Worm (Caenorhabditis elegans) whole organism, late embryonic: ENCODE data around the gene M163.11.

Experiments
- C08G9.2 ChIP-seq: sonication (generic microtip); optimal IDR thresholded peaks from 2 replicates; lab custom pipeline; 2016; ENCODE audit warnings: mild to moderate bottlenecking, missing genetic modification characterization, moderate library complexity, missing compliant biosample characterization
- C38D4.7 ChIP-seq: fragments of 200-800 bp; sonication (Bioruptor generic); optimal IDR thresholded peaks from 2 replicates; lab custom pipeline; 2018; ENCODE audit warnings: mild to moderate bottlenecking, missing genetic modification characterization, moderate library complexity, missing compliant biosample characterization
- F13H6.1 ChIP-seq: sonication (generic microtip); optimal IDR thresholded peaks from 2 replicates; lab custom pipeline; 2016; ENCODE audit warnings: missing genetic modification characterization, missing compliant biosample characterization
- K02D7.2 ChIP-seq: sonication (generic microtip); optimal IDR thresholded peaks from 2 replicates; lab custom pipeline; 2017; ENCODE audit warnings: mild to moderate bottlenecking, missing genetic modification characterization, missing compliant biosample characterization
- K09A11.1 ChIP-seq: sonication (generic microtip); optimal IDR thresholded peaks from 2 replicates; lab custom pipeline; 2017; ENCODE audit warnings: antibody characterized with exemption, mild to moderate bottlenecking, missing genetic modification characterization, missing compliant biosample characterization; ENCODE audit not compliant: insufficient read depth
- T23F11.4 ChIP-seq: fragments of 200-800 bp; sonication (Bioruptor generic); optimal IDR thresholded peaks from 2 replicates; lab custom pipeline; 2018; ENCODE audit warnings: mild to moderate bottlenecking, missing genetic modification characterization, missing compliant biosample characterization
- Y22D7AL.16 ChIP-seq: sonication (generic microtip); optimal IDR thresholded peaks from 2 replicates; lab custom pipeline; 2016; ENCODE audit warnings: missing genetic modification characterization, missing compliant biosample characterization
- ama-1 ChIP-seq: fragments of 150-350 bp; optimal IDR thresholded peaks from 2 replicates; lab custom pipeline; 2014
- ceh-18 ChIP-seq: sonication (generic microtip); optimal IDR thresholded peaks from 2 replicates; lab custom pipeline; 2016; ENCODE audit warnings: missing genetic modification characterization, missing compliant biosample characterization
- ceh-2 ChIP-seq: sonication (generic microtip); optimal IDR thresholded peaks from 2 replicates; lab custom pipeline; 2016; ENCODE audit warnings: missing genotype, missing genetic modification characterization, missing compliant biosample characterization
- ceh-22 ChIP-seq: sonication (generic microtip); optimal IDR thresholded peaks from 2 replicates; lab custom pipeline; 2017; ENCODE audit warnings: missing biosample characterization, missing genetic modification characterization
- ceh-24 ChIP-seq: sonication (generic microtip); optimal IDR thresholded peaks from 2 replicates; lab custom pipeline; 2016; ENCODE audit warnings: mild to moderate bottlenecking, missing genetic modification characterization, missing compliant biosample characterization
- ceh-30 ChIP-seq: fragments of 150-350 bp; optimal IDR thresholded peaks from 2 replicates; lab custom pipeline; 2014; ENCODE audit warnings: missing biosample characterization, missing genetic modification characterization
- ceh-31 ChIP-seq: sonication (generic microtip); optimal IDR thresholded peaks from 2 replicates; lab custom pipeline; 2016; ENCODE audit warnings: missing genetic modification characterization, missing compliant biosample characterization
- ceh-34 ChIP-seq: sonication (generic microtip); optimal IDR thresholded peaks from 2 replicates; lab custom pipeline; 2016; ENCODE audit warnings: mild to moderate bottlenecking, missing genetic modification characterization, missing compliant biosample characterization
- ceh-48 ChIP-seq: sonication (generic microtip); optimal IDR thresholded peaks from 2 replicates; lab custom pipeline; 2016; ENCODE audit warnings: missing genetic modification characterization, inconsistent platforms, missing compliant biosample characterization
- ceh-6 ChIP-seq: fragments of 200-800 bp; sonication (Bioruptor generic); optimal IDR thresholded peaks from 2 replicates; lab custom pipeline; 2018; ENCODE audit warnings: mild to moderate bottlenecking, missing genetic modification characterization, missing compliant biosample characterization
- ceh-9 ChIP-seq: sonication (generic microtip); optimal IDR thresholded peaks from 2 replicates; lab custom pipeline; 2016; ENCODE audit warnings: mild to moderate bottlenecking, missing genetic modification characterization, inconsistent platforms, missing compliant biosample characterization
- che-1 ChIP-seq: sonication (generic microtip); optimal IDR thresholded peaks from 2 replicates; lab custom pipeline; 2016; ENCODE audit warnings: mild to moderate bottlenecking, missing genetic modification characterization, missing compliant biosample characterization
- dmd-4 ChIP-seq: sonication (generic microtip); optimal IDR thresholded peaks from 2 replicates; lab custom pipeline; 2016; ENCODE audit warnings: borderline replicate concordance, missing genetic modification characterization, missing compliant biosample characterization
- elt-2 ChIP-seq: sonication (generic microtip); optimal IDR thresholded peaks from 2 replicates; lab custom pipeline; 2016; ENCODE audit warnings: missing genetic modification reagents, missing genetic modification characterization, missing compliant biosample characterization
- elt-4 ChIP-seq: sonication (generic microtip); optimal IDR thresholded peaks from 2 replicates; lab custom pipeline; 2016; ENCODE audit warnings: missing genetic modification characterization, missing compliant biosample characterization
- ets-4 ChIP-seq: sonication (generic microtip); optimal IDR thresholded peaks from 2 replicates; lab custom pipeline; 2016; ENCODE audit warnings: missing genetic modification characterization, missing compliant biosample characterization
- eyg-1 ChIP-seq: sonication (generic microtip); optimal IDR thresholded peaks from 2 replicates; lab custom pipeline; 2016; ENCODE audit warnings: missing genotype, missing genetic modification characterization, missing compliant biosample characterization
- fax-1 ChIP-seq: sonication (generic microtip); optimal IDR thresholded peaks from 2 replicates; lab custom pipeline; 2016; ENCODE audit warnings: missing genotype, missing genetic modification characterization, missing compliant biosample characterization
- fkh-10 ChIP-seq: fragments of 150-350 bp; optimal IDR thresholded peaks from 2 replicates; lab custom pipeline; 2014; ENCODE audit warnings: missing biosample characterization, missing genetic modification reagents, missing genetic modification characterization
- fkh-6 ChIP-seq: sonication (generic microtip); optimal IDR thresholded peaks from 2 replicates; lab custom pipeline; 2016; ENCODE audit warnings: missing genetic modification characterization, missing compliant biosample characterization
- gmeb-2 ChIP-seq: sonication (generic microtip); optimal IDR thresholded peaks from 2 replicates; lab custom pipeline; 2016; ENCODE audit warnings: missing genetic modification characterization, inconsistent platforms, missing compliant biosample characterization
- hlh-13 ChIP-seq: fragments of 200-800 bp; sonication (Bioruptor generic); optimal IDR thresholded peaks from 2 replicates; lab custom pipeline; 2018; ENCODE audit warnings: mild to moderate bottlenecking, missing genetic modification characterization, missing compliant biosample characterization
- hlh-30 ChIP-seq: sonication (generic microtip); optimal IDR thresholded peaks from 2 replicates; lab custom pipeline; 2017; ENCODE audit warnings: antibody characterized with exemption, missing genetic modification characterization, missing compliant biosample characterization; ENCODE audit not compliant: insufficient read depth
- hlh-6 ChIP-seq: sonication (generic microtip); optimal IDR thresholded peaks from 2 replicates; lab custom pipeline; 2016; ENCODE audit warnings: missing genotype, missing genetic modification characterization, missing compliant biosample characterization
- hlh-8 ChIP-seq: sonication (generic microtip); optimal IDR thresholded peaks from 2 replicates; lab custom pipeline; 2016; ENCODE audit warnings: missing genotype, missing genetic modification characterization, missing compliant biosample characterization
- lim-6 ChIP-seq: sonication (generic microtip); optimal IDR thresholded peaks from 2 replicates; lab custom pipeline; 2016; ENCODE audit warnings: missing genetic modification characterization, missing compliant biosample characterization
- lin-11 ChIP-seq: fragments of 200-800 bp; sonication (Bioruptor generic); optimal IDR thresholded peaks from 2 replicates; lab custom pipeline; 2018; ENCODE audit warnings: mild to moderate bottlenecking, missing genetic modification characterization, missing compliant biosample characterization
- madf-2 ChIP-seq: sonication (generic microtip); optimal IDR thresholded peaks from 2 replicates; lab custom pipeline; 2017; ENCODE audit warnings: missing genetic modification characterization, missing compliant biosample characterization
- mec-3 ChIP-seq: sonication (generic microtip); optimal IDR thresholded peaks from 2 replicates; lab custom pipeline; 2016; ENCODE audit warnings: borderline replicate concordance, missing genetic modification characterization, missing compliant biosample characterization
- nfya-1 ChIP-seq: sonication (generic microtip); optimal IDR thresholded peaks from 2 replicates; lab custom pipeline; 2017; ENCODE audit warnings: missing genetic modification characterization, mild to moderate bottlenecking, missing compliant biosample characterization, antibody characterized with exemption, moderate library complexity
- npax-4 ChIP-seq: sonication (generic microtip); optimal IDR thresholded peaks from 2 replicates; lab custom pipeline; 2016; ENCODE audit warnings: missing genetic modification characterization, missing compliant biosample characterization
- odd-2 ChIP-seq: sonication (generic microtip); optimal IDR thresholded peaks from 2 replicates; lab custom pipeline; 2017; ENCODE audit warnings: antibody characterized with exemption, mild to moderate bottlenecking, missing genetic modification characterization, missing compliant biosample characterization
- pat-9 ChIP-seq: fragments of 200-800 bp; sonication (Bioruptor generic); optimal IDR thresholded peaks from 2 replicates; lab custom pipeline; 2018; ENCODE audit warnings: mild to moderate bottlenecking, missing genetic modification characterization, moderate library complexity, missing compliant biosample characterization
- pax-1 ChIP-seq: fragments of 150-350 bp; optimal IDR thresholded peaks from 2 replicates; lab custom pipeline; 2014; ENCODE audit warnings: missing biosample characterization, missing genetic modification characterization
- pha-2 ChIP-seq: sonication (generic microtip); optimal IDR thresholded peaks from 2 replicates; lab custom pipeline; 2017; ENCODE audit warnings: mild to moderate bottlenecking, missing genetic modification characterization, missing compliant biosample characterization
- pha-4 ChIP-seq: fragments of 150-350 bp; optimal IDR thresholded peaks from 2 replicates; lab custom pipeline; 2018; ENCODE audit warnings: missing biosample characterization, missing genetic modification reagents, missing genetic modification characterization
- pros-1 ChIP-seq: fragments of 150-350 bp; optimal IDR thresholded peaks from 2 replicates; lab custom pipeline; 2014; ENCODE audit warnings: missing biosample characterization, missing genetic modification reagents, missing genetic modification characterization
- ref-2 ChIP-seq: sonication (generic microtip); optimal IDR thresholded peaks from 2 replicates; lab custom pipeline; 2016; ENCODE audit warnings: missing genetic modification characterization, missing compliant biosample characterization
- sox-2 ChIP-seq: fragments of 200-800 bp; sonication (Bioruptor generic); IDR thresholded peaks from 2 replicates; pipeline ENCODE4 v1.3.6; 2022; ENCODE audit warnings: missing genetic modification reagents, missing genetic modification characterization, missing compliant biosample characterization
- tbx-2 ChIP-seq: sonication (generic microtip); optimal IDR thresholded peaks from 2 replicates; lab custom pipeline; 2016; ENCODE audit warnings: missing genetic modification characterization, missing compliant biosample characterization
- tbx-7 ChIP-seq: sonication (generic microtip); optimal IDR thresholded peaks from 2 replicates; lab custom pipeline; 2016; ENCODE audit warnings: missing genotype, missing genetic modification characterization, missing compliant biosample characterization
- ttx-3 ChIP-seq: sonication (generic microtip); optimal IDR thresholded peaks from 2 replicates; lab custom pipeline; 2016; ENCODE audit warnings: missing genetic modification reagents, missing genetic modification characterization, missing compliant biosample characterization
- unc-3 ChIP-seq, 2 experiments: fragments of 200-800 bp in 1 of 2; sonication (Bioruptor generic) in 1 of 2; sonication (generic microtip) in 1 of 2; conservative IDR thresholded peaks in 1 of 2; optimal IDR thresholded peaks in 1 of 2; 2 replicates each; pipeline versions ENCODE4 v1.3.6 to Lab custom; 2016 to 2022; ENCODE audit warnings: missing compliant biosample characterization in 2 of 2, missing genetic modification characterization in 2 of 2, missing genetic modification reagents in 1 of 2
- unc-55 ChIP-seq: sonication (generic microtip); optimal IDR thresholded peaks from 2 replicates; lab custom pipeline; 2017; ENCODE audit warnings: missing biosample characterization, missing genetic modification reagents, missing genetic modification characterization
- unc-86 ChIP-seq: sonication (generic microtip); optimal IDR thresholded peaks from 2 replicates; lab custom pipeline; 2016; ENCODE audit warnings: missing genetic modification characterization, missing compliant biosample characterization
- ztf-16 ChIP-seq: sonication (generic microtip); optimal IDR thresholded peaks from 2 replicates; lab custom pipeline; 2017; ENCODE audit warnings: missing genetic modification characterization, missing compliant biosample characterization

The M163.11 gene

ce11 chrX:14480248-14480647 lies 1.1 kb downstream of the M163.11 start, which contains the start of gene gfi-3:
gfi-3 (plus strand) TSS chrX:14480572.
- TF ChIP-seq fkh-10 (no peak), ceh-6 (no peak), ref-2 (tag; lab: Kevin White, UChicago) (no peak), tbx-2 (peak; percentile 72), madf-2 (tag; lab: Kevin White, UChicago) (peak; percentile 48), ttx-3 (tag; lab: Kevin White, UChicago) (peak; percentile 41), C08G9.2 (tag; lab: Kevin White, UChicago) (no peak), ama-1 (lab: Kevin White, UChicago) (no peak), fkh-6 (tag; lab: Kevin White, UChicago) (no peak), Y22D7AL.16 (no peak), ceh-30 (tag; lab: Kevin White, UChicago) (no peak), ceh-2 (tag; lab: Kevin White, UChicago) (peak; percentile 4), pax-1 (no peak), tbx-7 (tag; lab: Kevin White, UChicago) (no peak), nfya-1 (tag; lab: Kevin White, UChicago) (peak; percentile 72), eyg-1 (tag; lab: Kevin White, UChicago) (no peak), npax-4 (no peak), gmeb-2 (tag; lab: Kevin White, UChicago) (peak; percentile 26), ceh-9 (tag; lab: Kevin White, UChicago) (no peak), pha-2 (tag; lab: Kevin White, UChicago) (peak; percentile 17), pha-4 (tag; lab: Kevin White, UChicago) (no peak), ceh-31 (peak; percentile 46), odd-2 (no peak), ets-4 (tag; lab: Kevin White, UChicago) (no peak), ztf-16 (tag; lab: Kevin White, UChicago) (no peak), F13H6.1 (tag; lab: Kevin White, UChicago) (peak; percentile 8), mec-3 (tag; lab: Kevin White, UChicago) (no peak), C38D4.7 (GFP tag; lab: Kevin White, UChicago) (peak; percentile 35), ceh-24 (tag; lab: Kevin White, UChicago) (no peak), dmd-4 (tag; lab: Kevin White, UChicago) (peak; percentile 36), K02D7.2 (no peak), che-1 (tag; lab: Kevin White, UChicago) (no peak), ceh-18 (tag; lab: Kevin White, UChicago) (peak; percentile 61), T23F11.4 (GFP tag; lab: Kevin White, UChicago) (no peak), hlh-8 (no peak), lin-11 (tag; lab: Kevin White, UChicago) (no peak), hlh-30 (tag; lab: Kevin White, UChicago) (no peak), unc-86 (peak; percentile 40), ceh-22 (tag; lab: Kevin White, UChicago) (no peak), K09A11.1 (tag; lab: Kevin White, UChicago) (no peak), hlh-6 (no peak), ceh-34 (tag; lab: Kevin White, UChicago) (peak; percentile 77), lim-6 (no peak), unc-55 (GFP tag; lab: Kevin White, UChicago) (peak; percentile 23), sox-2 (GFP tag; lab: Robert Waterston, UW) (no peak), pros-1 (tag; lab: Kevin White, UChicago) (no peak), hlh-13 (no peak), ceh-48 (tag; lab: Kevin White, UChicago) (peak; percentile 18), elt-2 (peak; percentile 72), unc-3 (GFP tag; conservative IDR thresholded peaks at IDR 0.05; lab: Robert Waterston, UW) (peak; percentile 20; the same call in 1 of the 2 replicates), unc-3 (tag; optimal IDR thresholded peaks at IDR 0.05; lab: Kevin White, UChicago) (no peak), elt-4 (tag; lab: Kevin White, UChicago) (no peak), fax-1 (tag; lab: Kevin White, UChicago) (no peak), pat-9 (tag; lab: Kevin White, UChicago) (peak; percentile 2)
